Worm (Caenorhabditis elegans) whole organism, mixed stage, embryonic: ENCODE results near the gene dsb-3.

Experiments used
- elt-1 ChIP-seq: sonication (generic microtip); optimal IDR thresholded peaks from 2 replicates; lab custom pipeline; 2017; ENCODE audit warnings: missing genetic modification characterization, mild to moderate bottlenecking, missing compliant biosample characterization, antibody characterized with exemption, moderate library complexity, borderline replicate concordance; ENCODE audit not compliant: insufficient read depth
- nhr-237 ChIP-seq: fragments of 150-350 bp; optimal IDR thresholded peaks from 2 replicates; lab custom pipeline; 2014; ENCODE audit warnings: missing biosample characterization, missing genetic modification characterization
- nhr-28 ChIP-seq: fragments of 150-350 bp; optimal IDR thresholded peaks from 2 replicates; lab custom pipeline; 2014; ENCODE audit warnings: missing biosample characterization, missing genetic modification characterization
- pha-4 ChIP-seq: fragments of 150-350 bp; optimal IDR thresholded peaks from 2 replicates; lab custom pipeline; 2018; ENCODE audit warnings: missing biosample characterization, missing genetic modification reagents, missing genetic modification characterization
- unc-120 ChIP-seq: sonication (generic microtip); optimal IDR thresholded peaks from 2 replicates; lab custom pipeline; 2017; ENCODE audit warnings: missing genetic modification characterization, missing compliant biosample characterization; ENCODE audit not compliant: poor library complexity, severe bottlenecking
- unc-62 ChIP-seq: fragments of 150-350 bp; optimal IDR thresholded peaks from 2 replicates; lab custom pipeline; 2014; ENCODE audit warnings: missing biosample characterization, missing genetic modification reagents, missing genetic modification characterization
- ztf-11 ChIP-seq: fragments of 150-350 bp; optimal IDR thresholded peaks from 2 replicates; lab custom pipeline; 2014; ENCODE audit warnings: missing biosample characterization, missing genetic modification characterization

DNA sequence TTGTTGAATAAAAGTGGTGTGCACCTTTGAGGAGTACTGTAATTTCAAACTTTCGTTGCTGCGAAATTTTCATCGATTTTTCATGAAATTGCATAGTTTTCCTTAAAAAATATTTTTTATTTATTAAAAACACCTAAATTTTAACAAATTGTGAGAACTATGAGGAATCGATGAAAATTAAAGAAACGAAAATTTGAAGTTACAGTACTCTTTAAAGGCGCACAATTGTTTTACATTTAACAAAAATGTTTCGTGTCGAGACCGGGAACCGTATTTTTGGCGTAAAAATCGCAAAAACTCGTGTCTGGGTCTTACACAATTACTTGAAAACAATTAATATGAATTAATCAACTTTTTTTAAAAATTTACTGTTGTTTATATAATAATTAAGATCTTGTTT, 10.7 kb upstream of the dsb-3 start, which contains the start of gene rdl-1:
- TF ChIP-seq elt-1 (tag; lab: Kevin White, UChicago), result no peak
- no peak for TF ChIP-seq pha-4 (tag; lab: Kevin White, UChicago)
- no peak for TF ChIP-seq nhr-237 (tag; lab: Kevin White, UChicago)
- TF ChIP-seq ztf-11, result no peak
- TF ChIP-seq unc-120 (tag; lab: Kevin White, UChicago), result no peak
- TF ChIP-seq nhr-28 (tag; lab: Kevin White, UChicago), result no peak
- TF ChIP-seq unc-62 (GFP tag; lab: Kevin White, UChicago), result no peak
